Worm (Caenorhabditis elegans) whole organism, L2 larva: Measurements from ENCODE around the gene F40F4.7.
A peak's percentile ranks its signal among the peaks of the same experiment; 100 is the strongest.

Experiments
- C34F6.9 ChIP-seq: fragments of 150-350 bp; optimal IDR thresholded peaks from 2 replicates; lab custom pipeline; 2014; ENCODE audit warnings: missing biosample characterization, missing genetic modification characterization
- F13H6.1 ChIP-seq: sonication (generic microtip); optimal IDR thresholded peaks from 2 replicates; lab custom pipeline; 2016; ENCODE audit warnings: missing genetic modification characterization, missing compliant biosample characterization
- ZK546.5 ChIP-seq: sonication (generic microtip); optimal IDR thresholded peaks from 2 replicates; lab custom pipeline; 2017; ENCODE audit warnings: missing biosample characterization, missing genetic modification characterization
- alr-1 ChIP-seq: fragments of 150-350 bp; optimal IDR thresholded peaks from 2 replicates; lab custom pipeline; 2014; ENCODE audit warnings: missing biosample characterization, missing genetic modification characterization
- ama-1 ChIP-seq: fragments of 150-350 bp; optimal IDR thresholded peaks from 2 replicates; lab custom pipeline; 2018; ENCODE audit warnings: inconsistent platforms
- blmp-1 ChIP-seq: sonication (generic microtip); optimal IDR thresholded peaks from 2 replicates; lab custom pipeline; 2017; ENCODE audit warnings: missing genetic modification characterization, mild to moderate bottlenecking, missing compliant biosample characterization, antibody characterized with exemption, moderate library complexity; ENCODE audit not compliant: insufficient read depth
- ceh-16 ChIP-seq: fragments of 150-350 bp; optimal IDR thresholded peaks from 2 replicates; lab custom pipeline; 2014; ENCODE audit warnings: missing biosample characterization, missing genetic modification characterization
- ceh-82 ChIP-seq: fragments of 150-350 bp; optimal IDR thresholded peaks from 2 replicates; lab custom pipeline; 2014; ENCODE audit warnings: missing biosample characterization, missing genetic modification characterization
- crh-2 ChIP-seq: sonication (generic microtip); optimal IDR thresholded peaks from 2 replicates; lab custom pipeline; 2017; ENCODE audit warnings: missing biosample characterization, missing genetic modification characterization
- dmd-4 ChIP-seq: sonication (generic microtip); optimal IDR thresholded peaks from 2 replicates; lab custom pipeline; 2017; ENCODE audit warnings: missing biosample characterization, missing genetic modification characterization
- egl-27 ChIP-seq: sonication (generic microtip); optimal IDR thresholded peaks from 3 replicates; lab custom pipeline; 2017; ENCODE audit warnings: missing biosample characterization, missing genetic modification reagents, missing genetic modification characterization
- elt-1 ChIP-seq: fragments of 150-350 bp; optimal IDR thresholded peaks from 2 replicates; lab custom pipeline; 2014; ENCODE audit warnings: missing biosample characterization, missing genetic modification characterization
- elt-3 ChIP-seq: sonication (generic microtip); optimal IDR thresholded peaks from 2 replicates; lab custom pipeline; 2017; ENCODE audit warnings: missing biosample characterization, missing genetic modification characterization
- fos-1 ChIP-seq: fragments of 150-350 bp; optimal IDR thresholded peaks from 2 replicates; lab custom pipeline; 2014; ENCODE audit warnings: missing biosample characterization, missing genetic modification characterization
- gmeb-1 ChIP-seq: fragments of 150-350 bp; optimal IDR thresholded peaks from 2 replicates; lab custom pipeline; 2014; ENCODE audit warnings: missing biosample characterization, missing genetic modification characterization
- lin-11 ChIP-seq: fragments of 150-350 bp; sonication (generic microtip); optimal IDR thresholded peaks from 2 replicates; lab custom pipeline; 2014; ENCODE audit warnings: missing biosample characterization, missing genetic modification characterization, inconsistent platforms, mixed read lengths
- lin-13 ChIP-seq: fragments of 150-350 bp; optimal IDR thresholded peaks from 2 replicates; lab custom pipeline; 2014; ENCODE audit warnings: missing biosample characterization, missing genetic modification reagents, missing genetic modification characterization
- lin-39 ChIP-seq: fragments of 150-350 bp; optimal IDR thresholded peaks from 2 replicates; lab custom pipeline; 2014; ENCODE audit warnings: missing biosample characterization, missing genetic modification reagents, missing genetic modification characterization
- lsy-2 ChIP-seq, 2 experiments: fragments of 150-350 bp in 1 of 2; sonication (generic microtip) in 1 of 2; optimal IDR thresholded peaks; 2 replicates each; lab custom pipeline; 2014 to 2017; ENCODE audit warnings: missing biosample characterization in 2 of 2, missing genetic modification characterization in 2 of 2
- mab-5 ChIP-seq: fragments of 150-350 bp; optimal IDR thresholded peaks from 2 replicates; lab custom pipeline; 2014; ENCODE audit warnings: missing biosample characterization, missing genetic modification characterization
- mbf-1 ChIP-seq: sonication (generic microtip); optimal IDR thresholded peaks from 2 replicates; lab custom pipeline; 2017; ENCODE audit warnings: missing biosample characterization, missing genetic modification characterization
- mdl-1 ChIP-seq, 2 experiments: fragments of 150-350 bp in 1 of 2; sonication (generic microtip) in 1 of 2; optimal IDR thresholded peaks; 2 replicates each; lab custom pipeline; 2017; ENCODE audit warnings: missing biosample characterization in 2 of 2, missing genetic modification characterization in 2 of 2
- nhr-11 ChIP-seq: fragments of 150-350 bp; optimal IDR thresholded peaks from 2 replicates; lab custom pipeline; 2014; ENCODE audit warnings: missing biosample characterization, missing genetic modification characterization
- nhr-23 ChIP-seq: fragments of 150-350 bp; optimal IDR thresholded peaks from 2 replicates; lab custom pipeline; 2014; ENCODE audit warnings: missing biosample characterization, missing genetic modification reagents, missing genetic modification characterization
- nhr-25 ChIP-seq: fragments of 150-350 bp; sonication (generic microtip); optimal IDR thresholded peaks from 3 replicates; lab custom pipeline; 2014; ENCODE audit warnings: missing biosample characterization, missing genetic modification characterization
- peb-1 ChIP-seq: fragments of 150-350 bp; optimal IDR thresholded peaks from 2 replicates; lab custom pipeline; 2014; ENCODE audit warnings: missing biosample characterization, missing genetic modification characterization
- sem-4 ChIP-seq: fragments of 150-350 bp; optimal IDR thresholded peaks from 2 replicates; lab custom pipeline; 2014; ENCODE audit warnings: missing biosample characterization, missing genetic modification reagents, missing genetic modification characterization
- skn-1 ChIP-seq: sonication (generic microtip); optimal IDR thresholded peaks from 2 replicates; lab custom pipeline; 2017; ENCODE audit warnings: missing biosample characterization, missing genetic modification characterization
- sma-3 ChIP-seq: sonication (generic microtip); optimal IDR thresholded peaks from 2 replicates; lab custom pipeline; 2016; ENCODE audit warnings: missing genetic modification reagents, missing genetic modification characterization, missing compliant biosample characterization
- sma-9 ChIP-seq, 2 experiments: fragments of 150-350 bp in 1 of 2; sonication (generic microtip) in 1 of 2; optimal IDR thresholded peaks; 2 replicates each; lab custom pipeline; 2014 to 2016; ENCODE audit warnings: missing genetic modification characterization in 2 of 2, mild to moderate bottlenecking in 1 of 2, missing biosample characterization in 1 of 2, missing compliant biosample characterization in 1 of 2, missing genetic modification reagents in 1 of 2, moderate library complexity in 1 of 2
- snpc-4 ChIP-seq: fragments of 150-350 bp; optimal IDR thresholded peaks from 2 replicates; lab custom pipeline; 2014; ENCODE audit warnings: missing biosample characterization, missing genetic modification characterization
- unc-39 ChIP-seq: fragments of 150-350 bp; optimal IDR thresholded peaks from 2 replicates; lab custom pipeline; 2014; ENCODE audit warnings: missing biosample characterization, missing genetic modification characterization
- unc-55 ChIP-seq: fragments of 150-350 bp; sonication (generic microtip); optimal IDR thresholded peaks from 3 replicates; lab custom pipeline; 2014; ENCODE audit warnings: missing biosample characterization, missing genetic modification reagents, missing genetic modification characterization
- unc-62 ChIP-seq: fragments of 150-350 bp; optimal IDR thresholded peaks from 2 replicates; lab custom pipeline; 2014; ENCODE audit warnings: missing biosample characterization, missing genetic modification reagents, missing genetic modification characterization
- zag-1 ChIP-seq: fragments of 150-350 bp; optimal IDR thresholded peaks from 2 replicates; lab custom pipeline; 2014; ENCODE audit warnings: missing biosample characterization, missing genetic modification characterization
- ztf-1 ChIP-seq: fragments of 200-800 bp; sonication (Bioruptor generic); conservative IDR thresholded peaks from 2 replicates; pipeline ENCODE4 v1.3.6; 2022; ENCODE audit warnings: missing genetic modification characterization, missing compliant biosample characterization
- ztf-11 ChIP-seq: sonication (generic microtip); optimal IDR thresholded peaks from 2 replicates; lab custom pipeline; 2017; ENCODE audit warnings: missing biosample characterization, missing genetic modification characterization

Gene F40F4.7

DNA sequence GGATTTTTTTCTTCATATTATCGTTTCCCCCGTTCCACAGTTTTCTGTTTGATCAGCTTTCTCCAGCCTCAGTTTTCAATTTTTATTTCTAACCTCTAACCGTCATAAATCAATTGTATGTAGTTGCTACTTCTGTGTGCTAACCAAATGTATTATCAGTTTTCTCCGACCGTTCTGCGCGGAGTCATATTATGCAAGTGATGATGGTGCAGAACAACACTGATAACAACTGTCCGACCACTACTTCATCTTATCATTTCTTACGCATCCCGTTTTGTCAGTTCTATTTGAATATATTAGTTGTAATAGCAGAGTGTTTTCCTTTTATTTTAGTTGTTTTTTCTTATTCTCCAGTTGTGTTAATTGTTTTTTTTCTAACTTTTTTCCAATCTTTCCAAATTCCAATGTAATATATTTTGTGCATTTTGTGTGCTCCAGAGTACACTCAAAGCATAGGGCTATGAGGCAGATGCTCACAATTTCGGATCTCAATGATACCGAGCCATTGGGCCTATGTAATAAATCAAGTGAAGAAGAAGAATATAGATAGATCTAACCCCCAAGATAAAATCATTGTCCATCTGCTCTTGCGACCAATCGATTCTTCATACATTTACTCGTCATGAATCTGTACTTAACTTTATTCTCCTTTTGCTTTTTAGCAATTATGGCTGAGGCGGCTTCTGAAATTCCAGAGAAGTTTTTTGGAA lies 11.2 kb upstream of the F40F4.7 start, which contains the start of gene lbp-3 (continued):
- TF ChIP-seq snpc-4 (tag; lab: Kevin White, UChicago) (no peak), lin-39 (tag; lab: Kevin White, UChicago) (no peak), lsy-2 (tag; optimal IDR thresholded peaks at IDR 0.05; lab: Kevin White, UChicago) (peak in 1 of 2 experiments; percentile 30), unc-39 (tag; lab: Kevin White, UChicago) (no peak), elt-1 (tag; lab: Kevin White, UChicago) (no peak), alr-1 (tag; lab: Kevin White, UChicago) (no peak), fos-1 (tag; lab: Kevin White, UChicago) (peak; percentile 98), mbf-1 (tag; lab: Kevin White, UChicago) (no peak), crh-2 (tag; lab: Kevin White, UChicago) (peak; percentile 85), mdl-1 (tag; optimal IDR thresholded peaks at IDR 0.05; lab: Kevin White, UChicago) (no peak), C34F6.9 (tag; lab: Kevin White, UChicago) (no peak), gmeb-1 (tag; lab: Kevin White, UChicago) (peak; percentile 33), mab-5 (tag; lab: Kevin White, UChicago) (peak; percentile 53)

- TF ChIP-seq unc-62 (GFP tag; lab: Kevin White, UChicago) (no peak), nhr-25 (tag; lab: Kevin White, UChicago) (no peak), elt-1 (tag; lab: Kevin White, UChicago) (no peak), lin-39 (tag; lab: Kevin White, UChicago) (no peak), dmd-4 (tag; lab: Kevin White, UChicago) (no peak), sma-9 (GFP tag; optimal IDR thresholded peaks at IDR 0.05; lab: Kevin White, UChicago) (no peak), sma-9 (tag; optimal IDR thresholded peaks at IDR 0.05; lab: Kevin White, UChicago) (no peak), ceh-16 (no peak), skn-1 (tag; lab: Kevin White, UChicago) (no peak), blmp-1 (tag; lab: Kevin White, UChicago) (no peak), egl-27 (tag; lab: Kevin White, UChicago) (no peak), C34F6.9 (tag; lab: Kevin White, UChicago) (no peak), ztf-11 (tag; lab: Kevin White, UChicago) (no peak), lin-11 (tag; lab: Kevin White, UChicago) (no peak), lin-13 (GFP tag; lab: Kevin White, UChicago) (no peak), elt-3 (tag; lab: Kevin White, UChicago) (no peak), peb-1 (tag; lab: Kevin White, UChicago) (no peak)
These were observed 6.8 kb upstream of the F40F4.7 start, which contains the start of gene tba-9 for ce11 chrX:3252500-3252899. TSS of gene tba-9 (plus strand) at chrX:3252800.

ce11 chrX:3250481-3251091 lies 4.9 kb upstream of the F40F4.7 start, which contains the start of gene pqn-37:
TSS of gene pqn-37 (minus strand) at chrX:3250531.
- TF ChIP-seq gmeb-1 (tag; lab: Kevin White, UChicago) (no peak), ama-1 (lab: Kevin White, UChicago) (no peak), C34F6.9 (tag; lab: Kevin White, UChicago) (no peak), nhr-25 (tag; lab: Kevin White, UChicago) (peak; percentile 64)

ce11 chrX:3247768-3248167 lies 2.0 kb upstream of the F40F4.7 start:
- TF ChIP-seq zag-1 (tag; lab: Kevin White, UChicago) (no peak), ZK546.5 (tag; lab: Kevin White, UChicago) (no peak), gmeb-1 (tag; lab: Kevin White, UChicago) (no peak), ceh-82 (no peak), elt-3 (tag; lab: Kevin White, UChicago) (no peak), F13H6.1 (tag; lab: Kevin White, UChicago) (no peak), ama-1 (lab: Kevin White, UChicago) (no peak), sem-4 (tag; lab: Kevin White, UChicago) (no peak), unc-39 (tag; lab: Kevin White, UChicago) (no peak), blmp-1 (tag; lab: Kevin White, UChicago) (no peak), lin-11 (tag; lab: Kevin White, UChicago) (no peak), lin-13 (GFP tag; lab: Kevin White, UChicago) (no peak), unc-62 (GFP tag; lab: Kevin White, UChicago) (no peak), unc-55 (no peak), sma-3 (GFP tag; lab: Kevin White, UChicago) (no peak), skn-1 (tag; lab: Kevin White, UChicago) (no peak), nhr-11 (tag; lab: Kevin White, UChicago) (no peak), nhr-23 (tag; lab: Kevin White, UChicago) (no peak), ztf-1 (no peak)
- TF ChIP-seq, all 48 proteins: peak for 0
